Fruit fly (Drosophila melanogaster): Measurements from ENCODE around the gene CG31142.
A peak's percentile ranks its signal among the peaks of the same experiment; 100 is the strongest.

Gene CG31142

dm6 chr3R:23933684-23934575, 4.9 kb downstream of the CG31142 start, which contains the start of gene CG5854 (continued):
- peak; percentile 87 for TF ChIP-seq CG6854 (GFP tag; optimal IDR thresholded peaks at IDR 0.05)
- peak; percentile 97 for TF ChIP-seq Hr39 (GFP tag; optimal IDR thresholded peaks at IDR 0.05)
- peak; percentile 96 for TF ChIP-seq salr (GFP tag; optimal IDR thresholded peaks at IDR 0.05)
- peak; percentile 94 for TF ChIP-seq CG6808 (GFP tag; optimal IDR thresholded peaks at IDR 0.05)
- TF ChIP-seq Hr38 (GFP tag; optimal IDR thresholded peaks at IDR 0.05) = peak; percentile 84
- TF ChIP-seq Blimp-1 (GFP tag; optimal IDR thresholded peaks at IDR 0.05) = peak; percentile 72
- TF ChIP-seq Met (GFP tag; optimal IDR thresholded peaks at IDR 0.05) = peak; percentile 97
- TF ChIP-seq Lpt (GFP tag; optimal IDR thresholded peaks at IDR 0.05) = peak; percentile 91
- peak; percentile 93 for TF ChIP-seq CG10669 (GFP tag; optimal IDR thresholded peaks at IDR 0.05)
- TF ChIP-seq CG11762 (GFP tag; optimal IDR thresholded peaks at IDR 0.05; ENCODE audit: insufficient read depth) = peak; percentile 96
- peak; percentile 98 for TF ChIP-seq OdsH (GFP tag; optimal IDR thresholded peaks at IDR 0.05)

dm6 chr3R:23938564-23939122, 9.6 kb downstream of the CG31142 start:
- TF ChIP-seq Eip78C (GFP tag) = peak; percentile 17
- no peak for TF ChIP-seq fd85E (GFP tag; optimal IDR thresholded peaks at IDR 0.05)
- TF ChIP-seq CG8319 (GFP tag; optimal IDR thresholded peaks at IDR 0.05) = no peak
- 0 out of 2 replicates have a peak, but pooled peaks have one; percentile 8 for TF ChIP-seq CG15336 (GFP tag; IDR thresholded peaks at IDR 0.05)
- TF ChIP-seq vri (GFP tag; optimal IDR thresholded peaks at IDR 0.05) = peak; percentile 84

dm6 chr3R:23939921-23940839, 11.1 kb downstream of the CG31142 start:
- no peak for TF ChIP-seq dsx (GFP tag; optimal IDR thresholded peaks at IDR 0.05; ENCODE audit: poor library complexity, severe bottlenecking)
- TF ChIP-seq CG15336 (GFP tag; IDR thresholded peaks at IDR 0.05) = peak; percentile 43; the same call in 1 of the 2 replicates
- no peak for TF ChIP-seq CG3919 (GFP tag; optimal IDR thresholded peaks at IDR 0.05)
- TF ChIP-seq cyc (GFP tag; optimal IDR thresholded peaks at IDR 0.05) = no peak
- 0 out of 3 replicates have a peak, but pooled peaks have one; percentile 7 for TF ChIP-seq CG6163 (GFP tag; IDR thresholded peaks at IDR 0.05)
- no peak for TF ChIP-seq Met (GFP tag; optimal IDR thresholded peaks at IDR 0.05)
- TF ChIP-seq Ets96B (tag; optimal IDR thresholded peaks at IDR 0.05) = no peak
- peak; percentile 61 for TF ChIP-seq Eip78C (GFP tag)
- TF ChIP-seq CG32006 (GFP tag; optimal IDR thresholded peaks at IDR 0.05) = peak; percentile 38
- TF ChIP-seq Ets21C (GFP tag; optimal IDR thresholded peaks at IDR 0.05) = no peak
- peak; percentile 17 for TF ChIP-seq OdsH (GFP tag; optimal IDR thresholded peaks at IDR 0.05)
- no peak for TF ChIP-seq CG8632 (GFP tag; optimal IDR thresholded peaks at IDR 0.05)
- TF ChIP-seq CG6276 (GFP tag; optimal IDR thresholded peaks at IDR 0.05) = peak; percentile 3
- no peak for TF ChIP-seq Eip93F (GFP tag; optimal IDR thresholded peaks at IDR 0.05)
- peak; percentile 35 for TF ChIP-seq Hr38 (GFP tag; optimal IDR thresholded peaks at IDR 0.05)
- peak; percentile 45; the same call in 1 of the 3 replicates for TF ChIP-seq CG8119 (GFP tag; IDR thresholded peaks at IDR 0.05)
- no peak for TF ChIP-seq spab (GFP tag; optimal IDR thresholded peaks at IDR 0.05)
- TF ChIP-seq Sox102F (GFP tag; optimal IDR thresholded peaks at IDR 0.05) = no peak
- peak; percentile 6 for TF ChIP-seq acj6 (GFP tag; optimal IDR thresholded peaks at IDR 0.05)
- peak; percentile 4 for TF ChIP-seq net (GFP tag; optimal IDR thresholded peaks at IDR 0.05)
- peak; percentile 40 for TF ChIP-seq CG16779 (tag; optimal IDR thresholded peaks at IDR 0.05)
- no peak for TF ChIP-seq vri (GFP tag; optimal IDR thresholded peaks at IDR 0.05)
- TF ChIP-seq fd59A (GFP tag; optimal IDR thresholded peaks at IDR 0.05) = no peak
- TF ChIP-seq fkh (GFP tag; optimal IDR thresholded peaks at IDR 0.05) = peak; percentile 96
- TF ChIP-seq CG10669 (GFP tag; optimal IDR thresholded peaks at IDR 0.05) = peak; percentile 4
- TF ChIP-seq eg (GFP tag; IDR thresholded peaks at IDR 0.05) = peak; percentile 49; the same call in 2 of the 3 replicates
- no peak for TF ChIP-seq CG11762 (GFP tag; optimal IDR thresholded peaks at IDR 0.05; ENCODE audit: insufficient read depth)
- no peak for TF ChIP-seq Sox15 (GFP tag; optimal IDR thresholded peaks at IDR 0.05)
- no peak for TF ChIP-seq CG8319 (GFP tag; optimal IDR thresholded peaks at IDR 0.05)

All from whole organism, prepupa.